Fruit fly (Drosophila melanogaster) whole organism, embryonic: Measurements from ENCODE around the gene ClC-a.
A peak's percentile ranks its signal among the peaks of the same experiment; 100 is the strongest.

Source experiments
- Adf1 ChIP-seq: fragments of 200-800 bp; sonication (Bioruptor generic); IDR thresholded peaks from 2 replicates; pipeline ENCODE4 v1.3.6; 2022; ENCODE audit warnings: missing biosample characterization, missing genetic modification characterization
- CG11398 ChIP-seq: fragments of 200-800 bp; sonication (Bioruptor generic); optimal IDR thresholded peaks from 2 replicates; lab custom pipeline; 2016; ENCODE audit warnings: missing biosample characterization, missing genetic modification characterization
- CG11695 ChIP-seq: fragments of 200-800 bp; sonication (Bioruptor generic); IDR thresholded peaks from 3 replicates; pipeline ENCODE4 v1.3.6; 2022; ENCODE audit warnings: missing biosample characterization, missing genetic modification characterization
- CG12104 ChIP-seq: fragments of 200-800 bp; sonication (Bioruptor generic); optimal IDR thresholded peaks from 3 replicates; lab custom pipeline; 2016; ENCODE audit warnings: missing biosample characterization, missing genetic modification characterization
- CG1233 ChIP-seq: fragments of 200-800 bp; sonication (Bioruptor generic); optimal IDR thresholded peaks from 4 replicates; lab custom pipeline; 2018; ENCODE audit warnings: missing biosample characterization, mild to moderate bottlenecking, missing genetic modification characterization
- CG15696 ChIP-seq: fragments of 200-800 bp; sonication (Bioruptor generic); optimal IDR thresholded peaks from 2 replicates; lab custom pipeline; 2019; ENCODE audit warnings: missing biosample characterization, mild to moderate bottlenecking, missing genetic modification characterization, moderate library complexity
- CG1647 ChIP-seq: fragments of 200-800 bp; sonication (Bioruptor generic); optimal IDR thresholded peaks from 3 replicates; lab custom pipeline; 2016; ENCODE audit warnings: missing biosample characterization, missing genetic modification characterization
- CG1832 ChIP-seq: fragments of 200-800 bp; sonication (Bioruptor generic); optimal IDR thresholded peaks from 2 replicates; lab custom pipeline; 2017; ENCODE audit warnings: missing biosample characterization, mild to moderate bottlenecking, missing genetic modification characterization, inconsistent platforms
- CG2116 ChIP-seq: fragments of 200-800 bp; sonication (Bioruptor generic); optimal IDR thresholded peaks from 3 replicates; lab custom pipeline; 2018; ENCODE audit warnings: missing biosample characterization, mild to moderate bottlenecking, missing genetic modification characterization
- CG2678 ChIP-seq: fragments of 200-800 bp; sonication (Bioruptor generic); optimal IDR thresholded peaks from 3 replicates; lab custom pipeline; 2019; ENCODE audit warnings: missing biosample characterization, mild to moderate bottlenecking, missing genetic modification characterization, moderate library complexity
- CG3163 ChIP-seq: fragments of 200-800 bp; sonication (Bioruptor generic); optimal IDR thresholded peaks from 3 replicates; lab custom pipeline; 2016; ENCODE audit warnings: missing biosample characterization, missing genetic modification characterization
- CG33557 ChIP-seq: fragments of 200-800 bp; sonication (Bioruptor generic); optimal IDR thresholded peaks from 2 replicates; lab custom pipeline; 2019; ENCODE audit warnings: missing biosample characterization, mild to moderate bottlenecking, missing genetic modification characterization, moderate library complexity
- CG3847 ChIP-seq: fragments of 200-800 bp; sonication (Bioruptor generic); IDR thresholded peaks from 2 replicates; pipeline ENCODE4 v1.3.6; 2022; ENCODE audit warnings: missing biosample characterization, missing genetic modification characterization
- CG3995 ChIP-seq: fragments of 200-800 bp; sonication (Bioruptor generic); optimal IDR thresholded peaks from 3 replicates; lab custom pipeline; 2016; ENCODE audit warnings: missing biosample characterization, missing genetic modification characterization
- CG6272 ChIP-seq: fragments of 200-800 bp; sonication (Bioruptor generic); IDR thresholded peaks from 2 replicates; pipeline ENCODE4 v1.3.6; 2022; ENCODE audit warnings: missing biosample characterization, missing genetic modification characterization
- CG7357 ChIP-seq: fragments of 200-800 bp; sonication (Bioruptor generic); IDR thresholded peaks from 3 replicates; pipeline ENCODE4 v1.3.6; 2022; ENCODE audit warnings: missing biosample characterization, missing genetic modification characterization
- CG7987 ChIP-seq: fragments of 200-800 bp; sonication (Bioruptor generic); optimal IDR thresholded peaks from 2 replicates; lab custom pipeline; 2018; ENCODE audit warnings: missing biosample characterization, mild to moderate bottlenecking, missing genetic modification characterization, moderate library complexity
- Chrac-16 ChIP-seq: fragments of 200-800 bp; sonication (Bioruptor generic); optimal IDR thresholded peaks from 3 replicates; lab custom pipeline; 2016; ENCODE audit warnings: missing biosample characterization, missing genetic modification characterization
- Ets97D ChIP-seq: fragments of 200-800 bp; sonication (Bioruptor generic); optimal IDR thresholded peaks from 3 replicates; lab custom pipeline; 2016; ENCODE audit warnings: missing biosample characterization, missing genetic modification characterization
- H2.0 ChIP-seq: fragments of 200-800 bp; sonication (Bioruptor generic); IDR thresholded peaks from 2 replicates; pipeline ENCODE4 v1.3.6; 2022; ENCODE audit warnings: missing biosample characterization, missing genetic modification characterization
- Hmr ChIP-seq: fragments of 200-800 bp; sonication (Bioruptor generic); optimal IDR thresholded peaks from 3 replicates; lab custom pipeline; 2017; ENCODE audit warnings: mild to moderate bottlenecking, missing biosample characterization, missing genetic modification reagents, missing genetic modification characterization
- NC2α ChIP-seq: fragments of 200-800 bp; sonication (Bioruptor generic); optimal IDR thresholded peaks from 2 replicates; lab custom pipeline; 2016; ENCODE audit warnings: missing biosample characterization, missing genetic modification characterization
- NC2β ChIP-seq: fragments of 200-800 bp; sonication (Bioruptor generic); optimal IDR thresholded peaks from 2 replicates; lab custom pipeline; 2016; ENCODE audit warnings: missing biosample characterization, missing genetic modification characterization
- NK7.1 ChIP-seq: fragments of 200-800 bp; sonication (Bioruptor generic); optimal IDR thresholded peaks from 3 replicates; lab custom pipeline; 2016; ENCODE audit warnings: missing biosample characterization, missing genetic modification characterization
- Ptx1 ChIP-seq: fragments of 200-800 bp; sonication (Bioruptor generic); IDR thresholded peaks from 2 replicates; pipeline ENCODE4 v1.3.6; 2022; ENCODE audit warnings: missing biosample characterization, missing genetic modification characterization
- Tbp ChIP-seq: fragments of >200 bp; optimal IDR thresholded peaks from 2 replicates; lab custom pipeline; 2018; ENCODE audit warnings: missing biosample characterization, missing genetic modification characterization
- abd-A ChIP-seq: fragments of 200-800 bp; sonication (Bioruptor generic); optimal IDR thresholded peaks from 3 replicates; lab custom pipeline; 2019; ENCODE audit warnings: missing biosample characterization, mild to moderate bottlenecking, missing genetic modification characterization, moderate library complexity
- aop ChIP-seq: fragments of 200-800 bp; sonication (Bioruptor generic); IDR thresholded peaks from 2 replicates; pipeline ENCODE4 v1.3.6; 2022; ENCODE audit warnings: missing biosample characterization, missing genetic modification characterization
- bab2 ChIP-seq: fragments of 200-800 bp; sonication (Bioruptor generic); optimal IDR thresholded peaks from 2 replicates; lab custom pipeline; 2016; ENCODE audit warnings: missing biosample characterization, missing genetic modification characterization
- chinmo ChIP-seq: fragments of 200-800 bp; sonication (Bioruptor generic); IDR thresholded peaks from 4 replicates; pipeline ENCODE4 v1.3.6; 2022; ENCODE audit warnings: missing biosample characterization, missing genetic modification characterization; ENCODE audit not compliant: partially characterized antibody
- croc ChIP-seq: fragments of 200-800 bp; sonication (Bioruptor generic); conservative IDR thresholded peaks from 3 replicates; pipeline ENCODE4 v1.3.6; 2022; ENCODE audit warnings: missing biosample characterization, missing genetic modification characterization
- ems ChIP-seq: fragments of 200-800 bp; sonication (Bioruptor generic); optimal IDR thresholded peaks from 3 replicates; lab custom pipeline; 2016; ENCODE audit warnings: missing biosample characterization, missing genetic modification characterization
- gcm2 ChIP-seq: fragments of 200-800 bp; sonication (Bioruptor generic); optimal IDR thresholded peaks from 2 replicates; lab custom pipeline; 2016; ENCODE audit warnings: missing biosample characterization, missing genetic modification characterization
- grau ChIP-seq: fragments of 200-800 bp; optimal IDR thresholded peaks from 3 replicates; lab custom pipeline; 2019; ENCODE audit warnings: missing biosample characterization, mild to moderate bottlenecking, missing genetic modification characterization, moderate library complexity
- h ChIP-seq: fragments of >200 bp; optimal IDR thresholded peaks from 2 replicates; lab custom pipeline; 2017
- her ChIP-seq: fragments of 200-800 bp; sonication (Bioruptor generic); optimal IDR thresholded peaks from 2 replicates; lab custom pipeline; 2016; ENCODE audit warnings: missing biosample characterization, missing genetic modification characterization
- jing ChIP-seq: fragments of 200-800 bp; sonication (Bioruptor generic); optimal IDR thresholded peaks from 2 replicates; lab custom pipeline; 2018; ENCODE audit warnings: missing biosample characterization, mild to moderate bottlenecking, missing genetic modification characterization
- kah ChIP-seq: fragments of 200-800 bp; sonication (Bioruptor generic); optimal IDR thresholded peaks from 2 replicates; lab custom pipeline; 2018; ENCODE audit warnings: missing biosample characterization, mild to moderate bottlenecking, missing genetic modification characterization
- kay ChIP-seq: fragments of 200-800 bp; sonication (Bioruptor generic); optimal IDR thresholded peaks from 2 replicates; lab custom pipeline; 2016; ENCODE audit warnings: missing biosample characterization, missing genetic modification characterization
- kni ChIP-seq: fragments of 200-800 bp; sonication (Bioruptor generic); optimal IDR thresholded peaks from 3 replicates; lab custom pipeline; 2017; ENCODE audit warnings: mild to moderate bottlenecking, missing biosample characterization, missing genetic modification reagents, missing genetic modification characterization
- lola ChIP-seq, 3 experiments: fragments of >200 bp in 2 of 3; fragments of 200-800 bp in 1 of 3; sonication (Bioruptor generic) in 1 of 3; optimal IDR thresholded peaks; 2 replicates each; lab custom pipeline; 2017 to 2019; ENCODE audit warnings: missing biosample characterization in 3 of 3, missing genetic modification characterization in 3 of 3, mild to moderate bottlenecking in 1 of 3, moderate library complexity in 1 of 3
- luna ChIP-seq: fragments of 200-800 bp; sonication (Bioruptor generic); optimal IDR thresholded peaks from 2 replicates; lab custom pipeline; 2016; ENCODE audit warnings: missing biosample characterization, missing genetic modification characterization
- maf-S ChIP-seq: fragments of 200-800 bp; sonication (Bioruptor generic); optimal IDR thresholded peaks from 2 replicates; lab custom pipeline; 2016; ENCODE audit warnings: missing biosample characterization, missing genetic modification characterization
- odd ChIP-seq: fragments of 200-800 bp; sonication (Bioruptor generic); optimal IDR thresholded peaks from 2 replicates; lab custom pipeline; 2017; ENCODE audit warnings: missing biosample characterization, mild to moderate bottlenecking, missing genetic modification characterization
- pzg ChIP-seq: fragments of 200-800 bp; sonication (Bioruptor generic); optimal IDR thresholded peaks from 3 replicates; lab custom pipeline; 2018; ENCODE audit warnings: missing biosample characterization, mild to moderate bottlenecking, missing genetic modification characterization, moderate library complexity
- run ChIP-seq: fragments of 200-800 bp; sonication (Bioruptor generic); optimal IDR thresholded peaks from 3 replicates; lab custom pipeline; 2018; ENCODE audit warnings: missing biosample characterization, mild to moderate bottlenecking, missing genetic modification characterization
- sc ChIP-seq, 3 experiments: fragments of >200 bp in 2 of 3; fragments of 200-800 bp in 1 of 3; sonication (Bioruptor generic) in 1 of 3; optimal IDR thresholded peaks; 2 replicates in 2 of 3; 3 replicates in 1 of 3; lab custom pipeline; 2017; ENCODE audit warnings: mild to moderate bottlenecking in 1 of 3, missing biosample characterization in 1 of 3, missing genetic modification characterization in 1 of 3, missing genetic modification reagents in 1 of 3
- sna ChIP-seq: fragments of 200-800 bp; sonication (Bioruptor generic); IDR thresholded peaks from 2 replicates; pipeline ENCODE4 v1.3.6; 2022; ENCODE audit warnings: missing biosample characterization, missing genetic modification characterization; ENCODE audit not compliant: partially characterized antibody
- ttk ChIP-seq: fragments of 200-800 bp; sonication (Bioruptor generic); IDR thresholded peaks from 2 replicates; pipeline ENCODE4 v2.1.2; 2022; ENCODE audit warnings: missing biosample characterization, missing genetic modification characterization
- zf30C ChIP-seq: fragments of 200-800 bp; sonication (Bioruptor generic); optimal IDR thresholded peaks from 3 replicates; lab custom pipeline; 2018; ENCODE audit warnings: missing biosample characterization, mild to moderate bottlenecking, missing genetic modification characterization

ClC-a gene

dm6 chr3R:11764279-11764880 lies 48.6 kb downstream of the ClC-a start, which contains the start of gene Lk6 (continued):
- no peak for TF ChIP-seq CG12104 (GFP tag; lab: Kevin White, UChicago)
- peak; percentile 59 for TF ChIP-seq CG3163 (GFP tag; lab: Kevin White, UChicago)
- peak; percentile 28 for TF ChIP-seq CG33557 (GFP tag; lab: Kevin White, UChicago)
- TF ChIP-seq Ptx1 = no peak
- no peak for TF ChIP-seq kah (GFP tag; lab: Kevin White, UChicago)
- no peak for TF ChIP-seq CG6272 (GFP tag; lab: Robert Waterston, UW)
- no peak for TF ChIP-seq Adf1 (GFP tag; lab: Robert Waterston, UW)
- TF ChIP-seq maf-S (GFP tag; lab: Kevin White, UChicago) = no peak
- TF ChIP-seq Ets97D (GFP tag; lab: Kevin White, UChicago) = peak; percentile 96
- TF ChIP-seq bab2 = peak; percentile 16
- TF ChIP-seq h (lab: Kevin White, UChicago) = no peak
- peak; percentile 81 for TF ChIP-seq CG7987 (GFP tag; lab: Kevin White, UChicago)
- TF ChIP-seq CG3847 = no peak
- TF ChIP-seq CG1832 (GFP tag; lab: Kevin White, UChicago) = no peak
- no peak for TF ChIP-seq CG11695 (GFP tag; lab: Robert Waterston, UW)
- TF ChIP-seq jing (GFP tag; lab: Kevin White, UChicago) = no peak
- TF ChIP-seq pzg (GFP tag; lab: Kevin White, UChicago) = peak; percentile 100
- no peak for TF ChIP-seq abd-A
- TF ChIP-seq CG2116 = peak; percentile 73
- no peak for TF ChIP-seq ttk (GFP tag; lab: Robert Waterston, UW)
- TF ChIP-seq lola (GFP tag; optimal IDR thresholded peaks at IDR 0.05; lab: Kevin White, UChicago) = peak in 2 of 3 experiments; percentile 16 to 30
- TF ChIP-seq grau = peak; percentile 54
- TF ChIP-seq CG7357 (GFP tag; lab: Robert Waterston, UW) = peak; percentile 73; the same call in 2 of the 3 replicates
- peak; percentile 72 for TF ChIP-seq odd (GFP tag; lab: Kevin White, UChicago)
- peak; percentile 12 for TF ChIP-seq Chrac-16 (GFP tag; lab: Kevin White, UChicago)
- TF ChIP-seq run (tag; lab: Kevin White, UChicago) = peak; percentile 82
- no peak for TF ChIP-seq chinmo
- no peak for TF ChIP-seq CG3995
- no peak for TF ChIP-seq H2.0 (GFP tag; lab: Robert Waterston, UW)
- TF ChIP-seq CG2678 = peak; percentile 50
- TF ChIP-seq her (GFP tag; lab: Kevin White, UChicago) = peak; percentile 74
- TF ChIP-seq CG1233 = peak; percentile 2
- peak; percentile 10 for TF ChIP-seq kay
- no peak for TF ChIP-seq sc (optimal IDR thresholded peaks at IDR 0.05; lab: Kevin White, UChicago)
- no peak for TF ChIP-seq sc (GFP tag; optimal IDR thresholded peaks at IDR 0.05; lab: Kevin White, UChicago)
- peak; percentile 7 for TF ChIP-seq zf30C (GFP tag; lab: Kevin White, UChicago)
- no peak for TF ChIP-seq NC2α
- TF ChIP-seq kni = no peak
- no peak for TF ChIP-seq sna (GFP tag; lab: Robert Waterston, UW)
- peak; percentile 96 for TF ChIP-seq Hmr (GFP tag; lab: Kevin White, UChicago)
- peak; percentile 52 for TF ChIP-seq luna (GFP tag; lab: Kevin White, UChicago)
- TF ChIP-seq gcm2 (GFP tag; lab: Kevin White, UChicago) = no peak
- no peak for TF ChIP-seq CG15696 (tag; lab: Kevin White, UChicago)
- TF ChIP-seq ems (GFP tag; lab: Kevin White, UChicago) = peak; percentile 29
- no peak for TF ChIP-seq NK7.1 (GFP tag; lab: Kevin White, UChicago)
- TF ChIP-seq CG1647 (GFP tag; lab: Kevin White, UChicago) = peak; percentile 5
- no peak for TF ChIP-seq croc (GFP tag; lab: Robert Waterston, UW)
- TF ChIP-seq NC2β (GFP tag; lab: Kevin White, UChicago) = peak; percentile 23
- no peak for TF ChIP-seq Tbp (GFP tag; lab: Kevin White, UChicago)
- TF ChIP-seq CG11398 (GFP tag; lab: Kevin White, UChicago) = no peak
- TF ChIP-seq aop (GFP tag; lab: Robert Waterston, UW) = no peak
